Worm (Caenorhabditis elegans) whole organism, young adult: Measurements from ENCODE around the gene rps-14.

Source experiments
- B0035.1 ChIP-seq: sonication (generic microtip); optimal IDR thresholded peaks from 2 replicates; lab custom pipeline; 2016; ENCODE audit warnings: missing genetic modification characterization, mild to moderate bottlenecking, missing compliant biosample characterization, missing genotype, missing genetic modification reagents
- B0261.1 ChIP-seq: sonication (generic microtip); optimal IDR thresholded peaks from 2 replicates; lab custom pipeline; 2016; ENCODE audit warnings: mild to moderate bottlenecking, missing genetic modification characterization, moderate library complexity, missing compliant biosample characterization
- B0336.3 ChIP-seq: fragments of 200-800 bp; sonication (Bioruptor generic); IDR thresholded peaks from 2 replicates; pipeline ENCODE4 v1.3.6; 2022; ENCODE audit warnings: missing genetic modification characterization, missing compliant biosample characterization
- C06A6.2 ChIP-seq: fragments of 200-800 bp; sonication (Bioruptor generic); conservative IDR thresholded peaks from 2 replicates; pipeline ENCODE4 v1.3.6; 2022; ENCODE audit warnings: missing genetic modification characterization, missing compliant biosample characterization
- C17E4.6 ChIP-seq: fragments of 200-800 bp; sonication (Bioruptor generic); IDR thresholded peaks from 2 replicates; pipeline ENCODE4 v1.3.6; 2022; ENCODE audit warnings: missing genetic modification reagents, missing genetic modification characterization, missing compliant biosample characterization
- D2030.7 ChIP-seq: fragments of 200-800 bp; sonication (Bioruptor generic); IDR thresholded peaks from 2 replicates; pipeline ENCODE4 v1.3.6; 2022; ENCODE audit warnings: missing genetic modification reagents, missing genetic modification characterization, missing compliant biosample characterization
- F22D6.2 ChIP-seq: sonication (generic microtip); optimal IDR thresholded peaks from 2 replicates; lab custom pipeline; 2016; ENCODE audit warnings: mild to moderate bottlenecking, missing genetic modification characterization, missing compliant biosample characterization
- F55B11.4 ChIP-seq: sonication (generic microtip); optimal IDR thresholded peaks from 2 replicates; lab custom pipeline; 2016; ENCODE audit warnings: missing compliant biosample characterization, missing genetic modification characterization, borderline replicate concordance; ENCODE audit not compliant: insufficient read depth
- T07F8.4 ChIP-seq: sonication (generic microtip); optimal IDR thresholded peaks from 2 replicates; lab custom pipeline; 2016; ENCODE audit warnings: mild to moderate bottlenecking, missing genetic modification characterization, moderate library complexity, missing compliant biosample characterization
- T26A5.8 ChIP-seq: sonication (generic microtip); optimal IDR thresholded peaks from 2 replicates; lab custom pipeline; 2016; ENCODE audit warnings: missing genetic modification characterization, missing compliant biosample characterization
- Y53F4B.3 ChIP-seq: fragments of 200-800 bp; sonication (Bioruptor generic); IDR thresholded peaks from 2 replicates; pipeline ENCODE4 v1.3.6; 2022; ENCODE audit warnings: missing genetic modification reagents, missing genetic modification characterization, missing compliant biosample characterization
- Y67H2A.10 ChIP-seq: fragments of 200-800 bp; sonication (Bioruptor generic); conservative IDR thresholded peaks from 2 replicates; pipeline ENCODE4 v1.3.6; 2022; ENCODE audit warnings: missing genetic modification reagents, missing genetic modification characterization, missing compliant biosample characterization
- Y79H2A.3 ChIP-seq: fragments of 200-800 bp; sonication (Bioruptor generic); conservative IDR thresholded peaks from 2 replicates; pipeline ENCODE4 v1.3.6; 2022; ENCODE audit warnings: missing genetic modification reagents, missing genetic modification characterization, missing compliant biosample characterization
- ZK185.1 ChIP-seq: sonication (generic microtip); optimal IDR thresholded peaks from 2 replicates; lab custom pipeline; 2016; ENCODE audit warnings: mild to moderate bottlenecking, missing genetic modification characterization, missing compliant biosample characterization; ENCODE audit not compliant: poor library complexity, severe bottlenecking
- akir-1 ChIP-seq: fragments of 200-800 bp; sonication (Bioruptor generic); optimal IDR thresholded peaks from 2 replicates; lab custom pipeline; 2018; ENCODE audit warnings: mild to moderate bottlenecking, missing genetic modification characterization, moderate library complexity, missing compliant biosample characterization
- aptf-3 ChIP-seq: fragments of 200-800 bp; sonication (Bioruptor generic); IDR thresholded peaks from 2 replicates; pipeline ENCODE4 v1.3.6; 2022; ENCODE audit warnings: missing genetic modification characterization, missing compliant biosample characterization
- atf-7 ChIP-seq: sonication (generic microtip); optimal IDR thresholded peaks from 2 replicates; lab custom pipeline; 2017; ENCODE audit warnings: mild to moderate bottlenecking, missing genetic modification characterization, missing compliant biosample characterization
- athp-1 ChIP-seq: sonication (generic microtip); optimal IDR thresholded peaks from 2 replicates; lab custom pipeline; 2017; ENCODE audit warnings: mild to moderate bottlenecking, missing genetic modification characterization, missing compliant biosample characterization
- ceh-40 ChIP-seq: fragments of 200-800 bp; sonication (Bioruptor generic); IDR thresholded peaks from 2 replicates; pipeline ENCODE4 v1.3.6; 2022; ENCODE audit warnings: missing genetic modification characterization, missing compliant biosample characterization
- egl-44 ChIP-seq: fragments of 200-800 bp; sonication (Bioruptor generic); IDR thresholded peaks from 2 replicates; pipeline ENCODE4 v1.3.6; 2022; ENCODE audit warnings: missing genetic modification reagents, missing genetic modification characterization, missing compliant biosample characterization
- egrh-3 ChIP-seq: fragments of 200-800 bp; sonication (Bioruptor generic); IDR thresholded peaks from 2 replicates; pipeline ENCODE4 v1.3.6; 2022; ENCODE audit warnings: missing genetic modification reagents, missing genetic modification characterization, missing compliant biosample characterization
- ets-4 ChIP-seq: fragments of 200-800 bp; sonication (Bioruptor generic); optimal IDR thresholded peaks from 2 replicates; lab custom pipeline; 2018; ENCODE audit warnings: mild to moderate bottlenecking, missing genetic modification characterization, missing compliant biosample characterization
- gei-17 ChIP-seq: fragments of 200-800 bp; sonication (Bioruptor generic); optimal IDR thresholded peaks from 2 replicates; lab custom pipeline; 2018; ENCODE audit warnings: mild to moderate bottlenecking, missing genetic modification characterization, missing compliant biosample characterization
- lag-1 ChIP-seq: fragments of 200-800 bp; sonication (Bioruptor generic); IDR thresholded peaks from 2 replicates; pipeline ENCODE4 v1.3.6; 2022; ENCODE audit warnings: missing genetic modification reagents, missing genetic modification characterization, missing compliant biosample characterization
- let-607 ChIP-seq, 2 experiments: fragments of 200-800 bp in 1 of 2; sonication (Bioruptor generic) in 1 of 2; sonication (generic microtip) in 1 of 2; optimal IDR thresholded peaks; 2 replicates each; lab custom pipeline; 2016 to 2018; ENCODE audit warnings: mild to moderate bottlenecking in 2 of 2, missing compliant biosample characterization in 2 of 2, missing genetic modification characterization in 2 of 2, moderate library complexity in 2 of 2, missing genotype in 1 of 2
- lin-54 ChIP-seq: fragments of 200-800 bp; sonication (Bioruptor generic); optimal IDR thresholded peaks from 2 replicates; lab custom pipeline; 2018; ENCODE audit warnings: mild to moderate bottlenecking, missing genetic modification characterization, missing compliant biosample characterization
- lir-1 ChIP-seq: fragments of 200-800 bp; sonication (Bioruptor generic); conservative IDR thresholded peaks from 2 replicates; pipeline ENCODE4 v1.3.6; 2022; ENCODE audit warnings: missing genetic modification reagents, missing genetic modification characterization, missing compliant biosample characterization
- lsy-27 ChIP-seq: sonication (generic microtip); optimal IDR thresholded peaks from 2 replicates; lab custom pipeline; 2017; ENCODE audit warnings: missing genetic modification characterization, mild to moderate bottlenecking, missing compliant biosample characterization, antibody characterized with exemption, missing genotype, borderline replicate concordance; ENCODE audit not compliant: insufficient read depth
- madf-10 ChIP-seq: sonication (generic microtip); optimal IDR thresholded peaks from 2 replicates; lab custom pipeline; 2016; ENCODE audit warnings: mild to moderate bottlenecking, missing genetic modification characterization, missing compliant biosample characterization
- mcd-1 ChIP-seq: fragments of 200-800 bp; sonication (Bioruptor generic); IDR thresholded peaks from 2 replicates; pipeline ENCODE4 v1.3.6; 2022; ENCODE audit warnings: missing genetic modification reagents, missing genetic modification characterization, missing compliant biosample characterization
- nfya-2 ChIP-seq: fragments of 200-800 bp; sonication (Bioruptor generic); IDR thresholded peaks from 2 replicates; pipeline ENCODE4 v1.3.6; 2022; ENCODE audit warnings: missing genetic modification reagents, missing genetic modification characterization, missing compliant biosample characterization
- nfyb-1 ChIP-seq: fragments of 200-800 bp; sonication (Bioruptor generic); IDR thresholded peaks from 2 replicates; pipeline ENCODE4 v1.3.6; 2022; ENCODE audit warnings: missing genetic modification reagents, missing genetic modification characterization, missing compliant biosample characterization
- nhr-120 ChIP-seq: fragments of 200-800 bp; sonication (Bioruptor generic); IDR thresholded peaks from 2 replicates; pipeline ENCODE4 v1.3.6; 2022; ENCODE audit warnings: missing genetic modification characterization, missing compliant biosample characterization
- nhr-80 ChIP-seq: sonication (generic microtip); optimal IDR thresholded peaks from 2 replicates; lab custom pipeline; 2016; ENCODE audit warnings: missing genetic modification characterization, missing compliant biosample characterization
- repo-1 ChIP-seq: sonication (generic microtip); optimal IDR thresholded peaks from 2 replicates; lab custom pipeline; 2017; ENCODE audit warnings: mild to moderate bottlenecking, missing genetic modification characterization, missing compliant biosample characterization
- rpc-1 ChIP-seq, 2 experiments: fragments of 150-350 bp in 1 of 2; sonication (generic microtip) in 1 of 2; optimal IDR thresholded peaks; 2 replicates each; lab custom pipeline; 2014 to 2018; ENCODE audit warnings: missing biosample characterization in 1 of 2, missing genetic modification characterization in 1 of 2, missing genetic modification reagents in 1 of 2, missing genotype in 1 of 2
- snpc-1.3 ChIP-seq: sonication (generic microtip); optimal IDR thresholded peaks from 2 replicates; lab custom pipeline; 2017; ENCODE audit warnings: missing genetic modification characterization, mild to moderate bottlenecking, missing compliant biosample characterization, antibody characterized with exemption, moderate library complexity, missing genotype, missing genetic modification reagents; ENCODE audit not compliant: insufficient read depth
- snpc-4 ChIP-seq, 5 experiments: fragments of 150-350 bp in 1 of 5; sonication (generic microtip) in 4 of 5; optimal IDR thresholded peaks; 2 replicates each; lab custom pipeline; 2014 to 2018; ENCODE audit warnings: missing genetic modification characterization in 5 of 5, missing biosample characterization in 3 of 5, antibody characterized with exemption in 2 of 5, mild to moderate bottlenecking in 2 of 5, missing compliant biosample characterization in 2 of 5, missing genotype in 2 of 5, moderate library complexity in 2 of 5, missing genetic modification reagents in 1 of 5
- somi-1 ChIP-seq: fragments of 200-800 bp; sonication (Bioruptor generic); optimal IDR thresholded peaks from 2 replicates; lab custom pipeline; 2018; ENCODE audit warnings: mild to moderate bottlenecking, missing genetic modification characterization, missing compliant biosample characterization
- sptf-2 ChIP-seq: fragments of 200-800 bp; sonication (Bioruptor generic); optimal IDR thresholded peaks from 2 replicates; lab custom pipeline; 2018; ENCODE audit warnings: mild to moderate bottlenecking, missing genetic modification characterization, missing compliant biosample characterization
- tbp1 ChIP-seq: fragments of 200-800 bp; sonication (Bioruptor generic); optimal IDR thresholded peaks from 2 replicates; lab custom pipeline; 2018; ENCODE audit warnings: mild to moderate bottlenecking, missing genetic modification characterization, missing compliant biosample characterization
- tbx-9 ChIP-seq: sonication (generic microtip); optimal IDR thresholded peaks from 2 replicates; lab custom pipeline; 2016; ENCODE audit warnings: borderline replicate concordance, missing genetic modification characterization, inconsistent platforms, missing compliant biosample characterization
- zfh-2 ChIP-seq: fragments of 200-800 bp; sonication (Bioruptor generic); conservative IDR thresholded peaks from 2 replicates; pipeline ENCODE4 v1.3.6; 2022; ENCODE audit warnings: missing genetic modification reagents, missing genetic modification characterization, missing compliant biosample characterization
- ztf-22 ChIP-seq: fragments of 200-800 bp; sonication (Bioruptor generic); optimal IDR thresholded peaks from 2 replicates; lab custom pipeline; 2018; ENCODE audit warnings: mild to moderate bottlenecking, missing genetic modification characterization, moderate library complexity, missing compliant biosample characterization
- ztf-25 ChIP-seq: fragments of 200-800 bp; sonication (Bioruptor generic); IDR thresholded peaks from 2 replicates; pipeline ENCODE4 v1.3.6; 2022; ENCODE audit warnings: missing genetic modification reagents, missing genetic modification characterization, missing compliant biosample characterization
- ztf-26 ChIP-seq: sonication (generic microtip); optimal IDR thresholded peaks from 2 replicates; lab custom pipeline; 2017; ENCODE audit warnings: missing genetic modification characterization, missing compliant biosample characterization

rps-14 gene

DNA sequence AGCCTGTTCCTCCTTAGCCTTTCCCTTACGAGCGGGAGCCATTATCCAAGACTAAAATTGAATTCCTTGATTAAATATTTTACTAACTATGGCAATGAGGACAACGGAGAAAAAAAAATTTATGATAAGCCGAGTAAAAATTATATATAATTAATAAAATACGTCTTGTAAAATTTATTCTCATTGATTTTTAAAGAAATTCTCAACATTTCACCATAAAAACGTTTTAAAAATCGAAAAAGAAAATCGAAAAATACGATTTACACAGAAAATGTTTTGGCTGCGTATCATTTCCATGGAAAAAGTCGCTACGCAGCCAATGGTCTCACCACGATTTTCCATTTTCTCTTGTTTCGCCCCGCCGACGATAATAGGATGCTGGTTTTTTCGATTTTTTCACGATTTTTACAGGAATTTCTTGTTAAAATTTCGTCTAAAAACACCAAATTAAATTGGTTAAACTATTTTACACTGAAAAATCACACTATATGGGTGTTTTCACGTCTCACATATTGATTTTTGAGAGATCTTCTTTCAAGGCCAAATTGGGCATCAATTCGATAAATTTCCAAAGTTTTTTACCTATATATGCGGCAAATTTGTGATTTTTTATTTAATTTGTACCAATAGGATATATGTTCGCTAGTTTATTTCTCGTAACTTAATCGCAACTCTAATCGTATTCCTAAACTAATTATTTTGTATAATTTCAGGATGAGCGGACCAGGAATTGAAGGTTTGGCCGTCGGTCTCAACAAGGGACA, at the start of gene rps-14, which contains the start of gene rpl-36:
Gene rps-14 (minus strand): TSS at position 51 of the 764 bp plus-strand sequence.
Gene rpl-36 (plus strand): TSS at position 714 of the 764 bp plus-strand sequence.
- TF ChIP-seq repo-1 = no peak
- no peak for TF ChIP-seq tbx-9 (tag; lab: Kevin White, UChicago)
- TF ChIP-seq B0336.3 (GFP tag; lab: Robert Waterston, UW) = peak; percentile 29; the same call in 1 of the 2 replicates
- no peak for TF ChIP-seq B0035.1
- peak; percentile 71 for TF ChIP-seq snpc-1.3 (tag; lab: Kevin White, UChicago)
- TF ChIP-seq rpc-1 (optimal IDR thresholded peaks at IDR 0.05; lab: Kevin White, UChicago) = no peak
- no peak for TF ChIP-seq rpc-1 (tag; optimal IDR thresholded peaks at IDR 0.05; lab: Kevin White, UChicago)
- no peak for TF ChIP-seq aptf-3 (GFP tag; lab: Robert Waterston, UW)
- no peak for TF ChIP-seq nhr-120 (GFP tag; lab: Robert Waterston, UW)
- TF ChIP-seq ztf-22 (GFP tag; lab: Kevin White, UChicago) = no peak
- no peak for TF ChIP-seq B0261.1 (tag; lab: Kevin White, UChicago)
- no peak for TF ChIP-seq ztf-25 (GFP tag; lab: Robert Waterston, UW)
- TF ChIP-seq C17E4.6 (GFP tag; lab: Robert Waterston, UW) = no peak
- TF ChIP-seq tbp1 (GFP tag; lab: Kevin White, UChicago) = peak; percentile 62
- TF ChIP-seq ceh-40 (GFP tag; lab: Robert Waterston, UW) = no peak
- no peak for TF ChIP-seq sptf-2
- no peak for TF ChIP-seq egl-44
- no peak for TF ChIP-seq F55B11.4 (tag; lab: Kevin White, UChicago)
- peak in 1 of 2 experiments; percentile 45 for TF ChIP-seq let-607 (tag; optimal IDR thresholded peaks at IDR 0.05; lab: Kevin White, UChicago)
- peak; percentile 57 for TF ChIP-seq ZK185.1
- TF ChIP-seq somi-1 (GFP tag; lab: Kevin White, UChicago) = no peak
- no peak for TF ChIP-seq lsy-27
- TF ChIP-seq T07F8.4 = no peak
- TF ChIP-seq lin-54 (GFP tag; lab: Kevin White, UChicago) = peak; percentile 81
- no peak; the same call in 1 of the 2 replicates for TF ChIP-seq lir-1 (GFP tag; lab: Robert Waterston, UW)
- TF ChIP-seq atf-7 (tag; lab: Kevin White, UChicago) = no peak
- no peak for TF ChIP-seq F22D6.2 (tag; lab: Kevin White, UChicago)
- no peak for TF ChIP-seq zfh-2 (GFP tag; lab: Robert Waterston, UW)
- no peak for TF ChIP-seq lag-1
- TF ChIP-seq C06A6.2 (GFP tag; lab: Robert Waterston, UW) = no peak
- TF ChIP-seq ets-4 = no peak
- no peak for TF ChIP-seq akir-1 (GFP tag; lab: Kevin White, UChicago)
- no peak for TF ChIP-seq nfya-2 (GFP tag; lab: Robert Waterston, UW)
- TF ChIP-seq athp-1 (tag; lab: Kevin White, UChicago) = no peak
- no peak for TF ChIP-seq gei-17 (GFP tag; lab: Kevin White, UChicago)
- peak; percentile 71 for TF ChIP-seq D2030.7 (GFP tag; lab: Robert Waterston, UW)
- no peak for TF ChIP-seq snpc-4 (GFP tag; optimal IDR thresholded peaks at IDR 0.05; lab: Kevin White, UChicago)
- TF ChIP-seq snpc-4 (tag; optimal IDR thresholded peaks at IDR 0.05; lab: Kevin White, UChicago) = peak; percentile 47 to 73 (median 57)
- TF ChIP-seq madf-10 (tag; lab: Kevin White, UChicago) = peak; percentile 2
- TF ChIP-seq T26A5.8 (tag; lab: Kevin White, UChicago) = no peak
- TF ChIP-seq egrh-3 (GFP tag; lab: Robert Waterston, UW) = no peak
- peak; percentile 32 for TF ChIP-seq ztf-26 (tag; lab: Kevin White, UChicago)
- TF ChIP-seq nfyb-1 (GFP tag; lab: Robert Waterston, UW) = 0 out of 2 replicates have a peak, but pooled peaks have one; percentile 47
- peak; percentile 23; the same call in 1 of the 2 replicates for TF ChIP-seq Y67H2A.10 (GFP tag; lab: Robert Waterston, UW)
- no peak for TF ChIP-seq Y53F4B.3 (GFP tag; lab: Robert Waterston, UW)
- TF ChIP-seq Y79H2A.3 = no peak
- no peak for TF ChIP-seq nhr-80 (tag; lab: Kevin White, UChicago)
- TF ChIP-seq mcd-1 (GFP tag; lab: Robert Waterston, UW) = peak; percentile 84
